Fruit fly (Drosophila melanogaster) whole organism, wandering third instar larva: ENCODE data around the gene Rbm13.
A peak's percentile ranks its signal among the peaks of the same experiment; 100 is the strongest.

Experiments
- Abd-B ChIP-seq: fragments of >200 bp; optimal IDR thresholded peaks from 2 replicates; lab custom pipeline; 2017; ENCODE audit warnings: missing biosample characterization, missing genetic modification characterization
- CG32264 ChIP-seq: fragments of 200-800 bp; sonication (Bioruptor generic); optimal IDR thresholded peaks from 2 replicates; lab custom pipeline; 2016; ENCODE audit warnings: missing biosample characterization, missing genetic modification characterization
- CG9705 ChIP-seq: fragments of 200-800 bp; sonication (Bioruptor generic); optimal IDR thresholded peaks from 2 replicates; lab custom pipeline; 2018; ENCODE audit warnings: missing biosample characterization, mild to moderate bottlenecking, missing genetic modification characterization
- CrebA ChIP-seq: fragments of 200-800 bp; sonication (Bioruptor generic); optimal IDR thresholded peaks from 2 replicates; lab custom pipeline; 2016; ENCODE audit warnings: missing biosample characterization, mild to moderate bottlenecking, missing genetic modification characterization, borderline replicate concordance
- Dfd ChIP-seq: fragments of >200 bp; optimal IDR thresholded peaks from 2 replicates; lab custom pipeline; 2017; ENCODE audit warnings: missing biosample characterization, missing genetic modification characterization
- Dif ChIP-seq: fragments of 200-275, 200-300 bp; sonication (Bioruptor generic); optimal IDR thresholded peaks from 2 replicates; lab custom pipeline; 2018; ENCODE audit warnings: missing biosample characterization, missing genetic modification characterization; ENCODE audit not compliant: partially characterized antibody
- GATAd ChIP-seq: sonication (Bioruptor generic); optimal IDR thresholded peaks from 2 replicates; lab custom pipeline; 2016; ENCODE audit warnings: missing biosample characterization, missing genetic modification characterization
- HLH106 ChIP-seq: fragments of 200-800 bp; optimal IDR thresholded peaks from 3 replicates; lab custom pipeline; 2019; ENCODE audit warnings: missing biosample characterization, mild to moderate bottlenecking, missing genetic modification characterization, moderate library complexity
- Hnf4 ChIP-seq: fragments of 200-800 bp; sonication (Bioruptor generic); optimal IDR thresholded peaks from 2 replicates; lab custom pipeline; 2016; ENCODE audit warnings: missing biosample characterization, mild to moderate bottlenecking, missing genetic modification characterization
- Hr78 ChIP-seq: fragments of >200 bp; optimal IDR thresholded peaks from 2 replicates; lab custom pipeline; 2017; ENCODE audit warnings: missing biosample characterization, missing genetic modification characterization
- Hr83 ChIP-seq: fragments of 200-300 bp; sonication (Bioruptor generic); optimal IDR thresholded peaks from 2 replicates; lab custom pipeline; 2016; ENCODE audit warnings: missing biosample characterization, mild to moderate bottlenecking, missing genetic modification characterization, moderate library complexity; ENCODE audit not compliant: poor library complexity, severe bottlenecking
- Jra ChIP-seq: sonication (Bioruptor generic); optimal IDR thresholded peaks from 2 replicates; lab custom pipeline; 2016; ENCODE audit warnings: missing biosample characterization, missing genetic modification characterization
- Mio ChIP-seq: sonication (Bioruptor generic); optimal IDR thresholded peaks from 2 replicates; lab custom pipeline; 2016; ENCODE audit warnings: missing biosample characterization, missing genetic modification characterization
- Myc ChIP-seq: fragments of >200 bp; optimal IDR thresholded peaks from 2 replicates; lab custom pipeline; 2017
- N ChIP-seq: fragments of >200 bp; optimal IDR thresholded peaks from 2 replicates; lab custom pipeline; 2018; ENCODE audit warnings: missing biosample characterization, missing external identifiers, missing genetic modification characterization
- OdsH ChIP-seq: fragments of 200-800 bp; sonication (Bioruptor generic); optimal IDR thresholded peaks from 2 replicates; lab custom pipeline; 2016; ENCODE audit warnings: missing biosample characterization, mild to moderate bottlenecking, missing genetic modification characterization
- Rel ChIP-seq, 2 experiments: fragments of 200-800 bp; sonication (Bioruptor generic) in 1 of 2; optimal IDR thresholded peaks; 2 replicates in 1 of 2; 3 replicates in 1 of 2; lab custom pipeline; 2016 to 2019; ENCODE audit warnings: mild to moderate bottlenecking in 2 of 2, missing biosample characterization in 2 of 2, missing genetic modification characterization in 2 of 2, moderate library complexity in 1 of 2
- Sp1 ChIP-seq: fragments of 200-800 bp; sonication (Bioruptor generic); optimal IDR thresholded peaks from 3 replicates; lab custom pipeline; 2019; ENCODE audit warnings: missing biosample characterization, mild to moderate bottlenecking, missing genetic modification characterization, moderate library complexity
- Vsx2 ChIP-seq: fragments of 200-300, 225-300 bp; sonication (Bioruptor generic); optimal IDR thresholded peaks from 2 replicates; lab custom pipeline; 2018; ENCODE audit warnings: missing biosample characterization, missing genetic modification characterization; ENCODE audit not compliant: partially characterized antibody
- br ChIP-seq: fragments of 200-800 bp; sonication (Bioruptor generic); optimal IDR thresholded peaks from 2 replicates; lab custom pipeline; 2016; ENCODE audit warnings: missing biosample characterization, missing genetic modification characterization
- brk ChIP-seq: fragments of 200-800 bp; sonication (Bioruptor generic); optimal IDR thresholded peaks from 2 replicates; lab custom pipeline; 2016; ENCODE audit warnings: missing biosample characterization, mild to moderate bottlenecking, missing genetic modification characterization
- dl ChIP-seq, 2 experiments: fragments of 175-275, 200-275 bp in 1 of 2; fragments of 200-275 bp in 1 of 2; sonication (Bioruptor generic); optimal IDR thresholded peaks; lab custom pipeline; 2018; ENCODE audit warnings: mild to moderate bottlenecking in 2 of 2, missing biosample characterization in 2 of 2, missing genetic modification characterization in 2 of 2, moderate library complexity in 2 of 2; ENCODE audit not compliant: partially characterized antibody in 2 of 2, insufficient read depth in 1 of 2
- dmrt93B ChIP-seq: fragments of 200-800 bp; sonication (Bioruptor generic); optimal IDR thresholded peaks from 2 replicates; lab custom pipeline; 2018; ENCODE audit warnings: missing biosample characterization, mild to moderate bottlenecking, missing genetic modification characterization
- dsf ChIP-seq: sonication (Bioruptor generic); optimal IDR thresholded peaks from 2 replicates; lab custom pipeline; 2016; ENCODE audit warnings: missing biosample characterization, missing genetic modification characterization, borderline replicate concordance
- ey ChIP-seq: fragments of 200-800 bp; sonication (Bioruptor generic); optimal IDR thresholded peaks from 2 replicates; lab custom pipeline; 2016; ENCODE audit warnings: missing biosample characterization, missing genetic modification characterization
- foxo ChIP-seq, 2 experiments: fragments of 200-800 bp; sonication (Bioruptor generic); optimal IDR thresholded peaks; 2 replicates in 1 of 2; 3 replicates in 1 of 2; lab custom pipeline; 2016 to 2017; ENCODE audit warnings: missing biosample characterization in 2 of 2, missing genetic modification characterization in 2 of 2
- fru ChIP-seq: fragments of 200-800 bp; sonication (Bioruptor generic); optimal IDR thresholded peaks from 3 replicates; lab custom pipeline; 2016; ENCODE audit warnings: missing biosample characterization, mild to moderate bottlenecking, missing genetic modification characterization
- h ChIP-seq: fragments of 200-800 bp; sonication (Bioruptor generic); optimal IDR thresholded peaks from 3 replicates; lab custom pipeline; 2016; ENCODE audit warnings: missing biosample characterization, mild to moderate bottlenecking, missing genetic modification characterization
- jim ChIP-seq: fragments of 175-275, 200-325 bp; sonication (Bioruptor generic); optimal IDR thresholded peaks from 2 replicates; lab custom pipeline; 2016; ENCODE audit warnings: missing biosample characterization, mild to moderate bottlenecking, missing genetic modification characterization
- lola ChIP-seq: fragments of >200 bp; optimal IDR thresholded peaks from 2 replicates; lab custom pipeline; 2017; ENCODE audit warnings: missing biosample characterization, missing genetic modification characterization
- pan ChIP-seq: fragments of >200 bp; optimal IDR thresholded peaks from 2 replicates; lab custom pipeline; 2017
- psq ChIP-seq: fragments of 200-800 bp; sonication (Bioruptor generic); optimal IDR thresholded peaks from 3 replicates; lab custom pipeline; 2017; ENCODE audit warnings: missing biosample characterization, mild to moderate bottlenecking, missing genetic modification characterization, moderate library complexity
- rgr ChIP-seq: fragments of 200-800 bp; sonication (Bioruptor generic); optimal IDR thresholded peaks from 3 replicates; lab custom pipeline; 2016; ENCODE audit warnings: missing biosample characterization, mild to moderate bottlenecking, missing genetic modification characterization
- sage ChIP-seq: fragments of 200-800 bp; sonication (Bioruptor generic); optimal IDR thresholded peaks from 2 replicates; lab custom pipeline; 2016; ENCODE audit warnings: missing biosample characterization, mild to moderate bottlenecking, missing genetic modification characterization
- sv ChIP-seq: fragments of 200-800 bp; sonication (Bioruptor generic); optimal IDR thresholded peaks from 3 replicates; lab custom pipeline; 2016; ENCODE audit warnings: missing biosample characterization, missing genetic modification characterization
- tai ChIP-seq: sonication (Bioruptor generic); optimal IDR thresholded peaks from 2 replicates; lab custom pipeline; 2016; ENCODE audit warnings: missing biosample characterization, missing genetic modification characterization
- usp ChIP-seq: fragments of >200 bp; optimal IDR thresholded peaks from 2 replicates; lab custom pipeline; 2017; ENCODE audit warnings: missing biosample characterization, missing genetic modification characterization
- woc ChIP-seq: sonication (Bioruptor generic); optimal IDR thresholded peaks from 2 replicates; lab custom pipeline; 2016; ENCODE audit warnings: missing biosample characterization, mild to moderate bottlenecking, missing genetic modification characterization

Rbm13 gene

DNA sequence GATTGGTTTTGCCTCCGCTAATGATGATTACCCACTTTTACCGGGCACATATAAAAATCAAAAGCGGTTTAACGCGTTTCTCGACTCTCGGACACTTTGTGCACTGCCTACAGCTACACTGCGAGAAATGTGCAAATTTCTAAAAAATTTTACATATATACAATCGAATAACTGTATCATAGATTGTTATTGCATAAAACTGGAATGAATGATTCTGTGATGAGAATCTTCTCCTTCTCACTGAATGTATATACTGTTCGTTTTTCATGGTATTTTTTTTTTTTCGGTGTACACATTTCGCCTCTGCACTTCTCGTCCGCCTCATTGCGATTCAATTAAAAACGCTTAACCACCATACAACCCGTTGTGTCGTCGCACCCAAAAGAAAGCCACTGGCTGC, 40.2 kb upstream of the Rbm13 start (continued):
- TF ChIP-seq Jra (GFP tag; lab: Kevin White, UChicago) (peak; percentile 58), ey (GFP tag; lab: Kevin White, UChicago) (peak; percentile 89), Myc (lab: Kevin White, UChicago) (no peak), rgr (GFP tag; lab: Kevin White, UChicago) (peak; percentile 90), CG9705 (GFP tag; lab: Kevin White, UChicago) (peak; percentile 69), psq (GFP tag; lab: Kevin White, UChicago) (peak; percentile 73), Rel (GFP tag; optimal IDR thresholded peaks at IDR 0.05; lab: Kevin White, UChicago) (no peak), Rel (tag; optimal IDR thresholded peaks at IDR 0.05; lab: Kevin White, UChicago) (peak; percentile 43), CrebA (GFP tag; lab: Kevin White, UChicago) (no peak), Dfd (GFP tag; lab: Kevin White, UChicago) (no peak), dsf (peak; percentile 6), Hr78 (no peak), Mio (GFP tag; lab: Kevin White, UChicago) (no peak)

DNA sequence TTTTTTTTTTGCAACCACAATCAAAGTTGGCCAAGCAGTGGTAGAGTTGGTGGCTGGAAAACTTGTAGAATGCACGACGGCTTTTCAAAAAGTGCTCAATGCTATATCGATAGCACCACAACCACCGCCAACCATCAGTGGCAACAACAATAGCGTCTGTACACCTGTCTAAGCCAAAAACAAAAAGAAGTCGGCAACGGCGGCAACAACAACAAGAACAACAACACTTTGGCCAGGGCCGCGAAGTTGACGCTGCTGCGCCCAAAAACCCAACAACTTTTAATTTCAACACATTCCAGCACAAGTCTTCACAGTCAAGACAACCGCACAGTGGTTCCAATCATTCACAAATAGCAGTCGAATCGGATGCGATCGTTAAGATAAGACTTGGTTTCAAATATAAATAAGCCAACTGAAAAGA, 38.4 kb upstream of the Rbm13 start:
- TF ChIP-seq pan (lab: Kevin White, UChicago), result no peak
- TF ChIP-seq tai (GFP tag; lab: Kevin White, UChicago), result no peak
- TF ChIP-seq Myc (lab: Kevin White, UChicago), result no peak
- no peak for TF ChIP-seq Rel (GFP tag; optimal IDR thresholded peaks at IDR 0.05; lab: Kevin White, UChicago)
- TF ChIP-seq Rel (tag; optimal IDR thresholded peaks at IDR 0.05; lab: Kevin White, UChicago), result no peak
- peak; percentile 95 for TF ChIP-seq woc (GFP tag; lab: Kevin White, UChicago)
- TF ChIP-seq Dfd (GFP tag; lab: Kevin White, UChicago), result no peak
- no peak for TF ChIP-seq Sp1
- no peak for TF ChIP-seq N (GFP tag; lab: Kevin White, UChicago)
- no peak for TF ChIP-seq psq (GFP tag; lab: Kevin White, UChicago)
- no peak for TF ChIP-seq rgr (GFP tag; lab: Kevin White, UChicago)
- no peak for TF ChIP-seq usp (GFP tag; lab: Kevin White, UChicago)
- TF ChIP-seq sv (GFP tag; lab: Kevin White, UChicago), result no peak
- TF ChIP-seq CG9705 (GFP tag; lab: Kevin White, UChicago), result no peak
- TF ChIP-seq Vsx2 (GFP tag; lab: Kevin White, UChicago), result peak; percentile 8
- TF ChIP-seq OdsH (GFP tag; lab: Kevin White, UChicago), result no peak
- TF ChIP-seq HLH106 (tag; lab: Kevin White, UChicago), result no peak
- no peak for TF ChIP-seq dmrt93B

DNA sequence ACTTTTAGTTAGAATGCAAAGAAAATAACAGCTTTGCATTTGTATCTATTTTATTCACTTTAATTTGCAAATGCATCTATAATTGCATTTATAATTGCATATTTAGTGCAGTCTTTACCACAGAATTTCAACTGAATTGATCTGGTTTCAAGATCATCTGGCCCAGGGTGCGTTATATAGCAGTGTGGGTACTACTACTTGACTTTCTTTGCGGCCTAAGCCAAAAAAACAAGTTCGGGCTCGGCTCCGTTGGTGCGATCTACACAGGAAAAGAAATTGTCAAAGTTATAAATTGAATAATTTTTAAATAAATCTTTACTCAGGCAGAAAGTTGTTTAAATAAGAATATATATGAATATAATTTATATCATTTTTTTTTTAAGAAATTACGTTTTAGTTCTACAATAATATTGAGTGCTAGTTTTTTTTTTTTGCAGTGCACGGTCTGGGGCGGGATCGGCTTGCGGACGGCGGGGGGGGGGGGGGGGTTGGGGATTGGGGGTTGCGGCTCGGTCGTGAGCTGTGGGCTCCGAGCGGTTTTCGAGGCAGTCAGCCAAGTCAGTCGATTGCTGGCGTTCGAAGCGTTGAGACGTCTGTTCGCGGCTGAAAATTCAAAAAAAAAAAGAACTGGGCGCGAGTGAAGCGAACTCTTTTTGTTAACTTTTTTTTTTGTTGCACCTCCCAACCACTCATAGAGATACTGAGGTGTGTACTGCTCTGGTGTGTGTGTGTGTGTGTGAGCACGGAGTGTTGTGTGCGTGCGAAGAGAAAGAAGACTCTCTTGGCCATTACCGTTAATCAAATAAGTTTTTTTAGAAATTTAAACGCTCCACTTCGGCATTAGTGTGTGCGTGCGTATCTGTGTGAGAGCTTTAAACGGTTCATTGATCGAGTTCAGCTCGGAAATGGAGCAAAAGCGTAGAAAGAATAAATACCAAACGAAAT, 37.7 kb upstream of the Rbm13 start:
- TF ChIP-seq br (GFP tag; lab: Kevin White, UChicago), result peak; percentile 77
- TF ChIP-seq HLH106 (tag; lab: Kevin White, UChicago), result peak; percentile 89
- TF ChIP-seq Hr78, result no peak
- no peak for TF ChIP-seq Dfd (GFP tag; lab: Kevin White, UChicago)
- peak; percentile 70 for TF ChIP-seq jim (GFP tag; lab: Kevin White, UChicago)
- TF ChIP-seq h (GFP tag; lab: Kevin White, UChicago), result peak; percentile 82
- no peak for TF ChIP-seq sv (GFP tag; lab: Kevin White, UChicago)
- TF ChIP-seq OdsH (GFP tag; lab: Kevin White, UChicago), result peak; percentile 78
- peak; percentile 79 for TF ChIP-seq fru (GFP tag; lab: Kevin White, UChicago)
- no peak for TF ChIP-seq dsf
- TF ChIP-seq GATAd (GFP tag; lab: Kevin White, UChicago), result no peak
- peak; percentile 1 for TF ChIP-seq sage (GFP tag; lab: Kevin White, UChicago)
- TF ChIP-seq tai (GFP tag; lab: Kevin White, UChicago), result peak; percentile 46
- peak; percentile 83 for TF ChIP-seq psq (GFP tag; lab: Kevin White, UChicago)
- peak; percentile 74 for TF ChIP-seq ey (GFP tag; lab: Kevin White, UChicago)
- TF ChIP-seq CG9705 (GFP tag; lab: Kevin White, UChicago), result peak; percentile 78
- peak in 1 of 2 experiments; percentile 89 for TF ChIP-seq foxo (GFP tag; optimal IDR thresholded peaks at IDR 0.05; lab: Kevin White, UChicago)
- TF ChIP-seq Mio (GFP tag; lab: Kevin White, UChicago), result no peak
- no peak for TF ChIP-seq CrebA (GFP tag; lab: Kevin White, UChicago)
- TF ChIP-seq Dif (GFP tag; lab: Kevin White, UChicago), result peak; percentile 14
- TF ChIP-seq lola (GFP tag; lab: Kevin White, UChicago), result no peak
- TF ChIP-seq Sp1, result peak; percentile 96
- TF ChIP-seq usp (GFP tag; lab: Kevin White, UChicago), result no peak
- TF ChIP-seq CG32264 (GFP tag; lab: Kevin White, UChicago), result peak; percentile 27
- TF ChIP-seq dmrt93B, result peak; percentile 75
- peak; percentile 63 for TF ChIP-seq brk (GFP tag; lab: Kevin White, UChicago)
- peak; percentile 82 for TF ChIP-seq rgr (GFP tag; lab: Kevin White, UChicago)
- TF ChIP-seq woc (GFP tag; lab: Kevin White, UChicago), result peak; percentile 92
- no peak for TF ChIP-seq dl (GFP tag; optimal IDR thresholded peaks at IDR 0.05; lab: Kevin White, UChicago; ENCODE audit: insufficient read depth in 1 of 2, partially characterized antibody in 2 of 2)
- no peak for TF ChIP-seq Abd-B
- TF ChIP-seq Vsx2 (GFP tag; lab: Kevin White, UChicago), result no peak
- no peak for TF ChIP-seq Hr83 (GFP tag; lab: Kevin White, UChicago)
- no peak for TF ChIP-seq pan (lab: Kevin White, UChicago)
- TF ChIP-seq Jra (GFP tag; lab: Kevin White, UChicago), result peak; percentile 40
- TF ChIP-seq Myc (lab: Kevin White, UChicago), result no peak
- TF ChIP-seq Hnf4 (GFP tag; lab: Kevin White, UChicago), result peak; percentile 25
- no peak for TF ChIP-seq N (GFP tag; lab: Kevin White, UChicago)
